Worm (Caenorhabditis elegans): ENCODE data around the gene mrt-2.

DNA sequence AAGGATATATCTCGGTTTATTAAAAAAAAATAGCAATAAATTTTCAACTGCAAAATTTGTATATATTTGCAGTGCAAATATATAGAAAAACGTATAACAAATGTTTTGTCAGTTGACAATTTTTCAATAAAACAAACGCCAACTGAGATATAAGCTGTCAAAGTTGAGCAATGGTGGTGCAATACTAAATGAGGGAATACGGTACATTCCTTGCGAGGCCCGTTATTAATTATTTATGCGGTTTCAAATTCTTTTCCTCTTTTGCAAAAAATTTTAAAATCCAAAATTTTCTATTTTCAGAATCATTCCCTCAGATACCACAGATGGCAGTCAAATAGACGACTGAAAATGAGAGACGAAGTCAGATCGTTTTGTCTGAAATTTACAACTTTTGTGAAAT is 48.9 kb downstream of the mrt-2 start, which contains the start of gene twk-39:
- TF ChIP-seq ztf-11 (tag; optimal IDR thresholded peaks at IDR 0.05), result no peak
- TF ChIP-seq fkh-10 (GFP tag; optimal IDR thresholded peaks at IDR 0.05), result no peak
- no peak for TF ChIP-seq elt-3 (tag; optimal IDR thresholded peaks at IDR 0.05)
- no peak for TF ChIP-seq zag-1 (tag; optimal IDR thresholded peaks at IDR 0.05)
- TF ChIP-seq nhr-76 (tag; optimal IDR thresholded peaks at IDR 0.05), result no peak
- TF ChIP-seq alr-1 (tag; optimal IDR thresholded peaks at IDR 0.05; ENCODE audit: borderline replicate concordance), result no peak
- TF ChIP-seq skn-1 (tag; optimal IDR thresholded peaks at IDR 0.05), result no peak
- TF ChIP-seq egl-27 (tag; optimal IDR thresholded peaks at IDR 0.05), result no peak
- TF ChIP-seq Y116A8C.19 (tag; optimal IDR thresholded peaks at IDR 0.05; ENCODE audit: borderline replicate concordance), result no peak
- no peak for TF ChIP-seq jun-1 (tag; optimal IDR thresholded peaks at IDR 0.05)
- TF ChIP-seq blmp-1 (tag; optimal IDR thresholded peaks at IDR 0.05), result no peak
- TF ChIP-seq nhr-12 (tag; optimal IDR thresholded peaks at IDR 0.05), result no peak
- no peak for TF ChIP-seq snpc-4 (tag; optimal IDR thresholded peaks at IDR 0.05)
- no peak for TF ChIP-seq elt-2 (tag; optimal IDR thresholded peaks at IDR 0.05)

Data from whole organism, L1 larva.